Worm (Caenorhabditis elegans): ENCODE data around the gene cyld-1.

The cyld-1 gene

DNA sequence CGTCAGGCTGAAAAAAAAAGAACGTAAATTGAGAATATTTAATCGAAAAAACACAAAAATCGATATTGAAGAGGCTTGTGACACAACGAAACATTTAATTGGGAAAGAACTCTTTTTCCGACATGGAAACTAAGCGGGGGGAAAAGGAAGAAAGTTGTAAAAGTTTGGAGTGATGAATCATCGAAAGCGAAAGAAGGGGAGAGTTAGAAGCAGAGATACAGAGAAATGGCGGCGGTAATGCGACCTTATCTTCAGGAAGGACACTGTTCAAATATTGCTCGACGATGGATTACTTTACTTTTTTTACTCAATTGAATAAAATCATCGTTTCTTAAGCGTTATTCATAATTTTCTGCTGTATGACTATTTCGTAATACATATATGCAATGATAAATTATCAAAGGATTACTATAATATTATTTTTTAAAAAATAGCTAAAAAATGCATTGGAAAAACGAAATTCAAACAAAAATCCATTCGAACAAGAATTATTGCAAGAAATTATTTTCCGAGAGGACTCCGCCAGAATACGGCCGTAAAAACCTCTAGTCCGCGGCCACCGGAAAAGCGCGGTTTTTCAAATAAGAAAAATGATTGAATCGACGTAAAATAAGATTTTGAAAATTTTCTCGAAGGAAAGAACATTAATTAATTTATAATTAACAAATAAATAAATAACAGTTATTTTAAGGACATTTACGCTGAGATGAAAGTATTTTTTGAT, 42.5 kb downstream of the cyld-1 start, which contains the start of gene dhhc-4:
dhhc-4 (minus strand) TSS at position 13 of the 724 bp plus-strand sequence.
- TF ChIP-seq F22D6.2 (tag; optimal IDR thresholded peaks at IDR 0.05) (peak; percentile 9), hsf-1 (GFP tag; IDR thresholded peaks at IDR 0.05) (0 out of 2 replicates have a peak, but pooled peaks have one; percentile 56), gei-17 (GFP tag; optimal IDR thresholded peaks at IDR 0.05) (no peak), rcor-1 (GFP tag; IDR thresholded peaks at IDR 0.05) (0 out of 2 replicates have a peak, but pooled peaks have one; percentile 41), lin-35 (GFP tag; optimal IDR thresholded peaks at IDR 0.05) (peak in 1 of 3 experiments; percentile 89), F37B4.10 (GFP tag; IDR thresholded peaks at IDR 0.05) (no peak), C06A6.2 (GFP tag; conservative IDR thresholded peaks at IDR 0.05) (no peak), efl-1 (GFP tag; optimal IDR thresholded peaks at IDR 0.05) (peak; percentile 53), hmg-20 (GFP tag; IDR thresholded peaks at IDR 0.05) (peak; percentile 46; the same call in 1 of the 2 replicates), snpc-4 (GFP tag; optimal IDR thresholded peaks at IDR 0.05) (no peak), snpc-4 (tag; optimal IDR thresholded peaks at IDR 0.05) (no peak), dpl-1 (GFP tag; optimal IDR thresholded peaks at IDR 0.05) (peak; percentile 59), ztf-3 (GFP tag; optimal IDR thresholded peaks at IDR 0.05) (no peak), madf-8 (GFP tag; conservative IDR thresholded peaks at IDR 0.05) (peak; percentile 37; the same call in 1 of the 2 replicates), F33H1.4 (GFP tag; IDR thresholded peaks at IDR 0.05) (peak; percentile 53), F10E7.11 (tag; optimal IDR thresholded peaks at IDR 0.05) (no peak), nhr-179 (tag; optimal IDR thresholded peaks at IDR 0.05) (no peak), let-607 (tag; optimal IDR thresholded peaks at IDR 0.05) (peak in 1 of 2 experiments; percentile 71), K11D2.4 (GFP tag; IDR thresholded peaks at IDR 0.05) (peak; percentile 58; the same call in 1 of the 2 replicates), nhr-80 (tag; optimal IDR thresholded peaks at IDR 0.05) (no peak), ceh-40 (GFP tag; IDR thresholded peaks at IDR 0.05) (no peak), ztf-18 (tag; optimal IDR thresholded peaks at IDR 0.05) (no peak), Y67H2A.10 (GFP tag; conservative IDR thresholded peaks at IDR 0.05) (no peak), rec-8 (tag; optimal IDR thresholded peaks at IDR 0.05) (peak in 1 of 2 experiments; percentile 56), lsl-1 (GFP tag; optimal IDR thresholded peaks at IDR 0.05) (peak; percentile 45), tlf-1 (GFP tag; optimal IDR thresholded peaks at IDR 0.05) (peak; percentile 44), F52B5.7 (tag; optimal IDR thresholded peaks at IDR 0.05) (no peak), ceh-100 (GFP tag; IDR thresholded peaks at IDR 0.05) (peak; percentile 33; the same call in 1 of the 2 replicates), lin-40 (tag; optimal IDR thresholded peaks at IDR 0.05) (peak; percentile 55), B0035.1 (tag; optimal IDR thresholded peaks at IDR 0.05) (no peak), madf-10 (tag; optimal IDR thresholded peaks at IDR 0.05) (peak; percentile 62), lir-1 (GFP tag; conservative IDR thresholded peaks at IDR 0.05) (peak; percentile 50), unc-130 (GFP tag; optimal IDR thresholded peaks at IDR 0.05) (peak; percentile 83), ceh-91 (GFP tag; IDR thresholded peaks at IDR 0.05) (no peak), aptf-3 (GFP tag; IDR thresholded peaks at IDR 0.05) (no peak), zim-3 (tag; optimal IDR thresholded peaks at IDR 0.05) (no peak), ZK185.1 (tag; optimal IDR thresholded peaks at IDR 0.05; ENCODE audit: poor library complexity, severe bottlenecking) (peak; percentile 88), let-526 (GFP tag; IDR thresholded peaks at IDR 0.05) (no peak), dpff-1 (tag; optimal IDR thresholded peaks at IDR 0.05) (no peak), bed-2 (GFP tag; IDR thresholded peaks at IDR 0.05) (peak; percentile 45; the same call in 1 of the 2 replicates), ets-4 (GFP tag; optimal IDR thresholded peaks at IDR 0.05) (no peak), Y53F4B.3 (GFP tag; IDR thresholded peaks at IDR 0.05) (no peak), ccch-3 (GFP tag; optimal IDR thresholded peaks at IDR 0.05) (peak; percentile 45), D2030.7 (GFP tag; IDR thresholded peaks at IDR 0.05) (no peak), xnd-1 (tag; optimal IDR thresholded peaks at IDR 0.05) (peak; percentile 43), F39B2.1 (GFP tag; IDR thresholded peaks at IDR 0.05) (no peak), hrde-1 (tag; optimal IDR thresholded peaks at IDR 0.05; ENCODE audit: borderline replicate concordance) (no peak)
